Worm (Caenorhabditis elegans) whole organism, early embryonic: ENCODE data around the gene C42D4.19.

Experiments
- B0310.2 ChIP-seq: sonication (generic microtip); optimal IDR thresholded peaks from 2 replicates; lab custom pipeline; 2016; ENCODE audit warnings: mild to moderate bottlenecking, missing genetic modification characterization, missing compliant biosample characterization
- F13C5.2 ChIP-seq: sonication (generic microtip); optimal IDR thresholded peaks from 2 replicates; lab custom pipeline; 2017; ENCODE audit warnings: mild to moderate bottlenecking, missing genetic modification characterization, inconsistent platforms, missing compliant biosample characterization
- aly-1 ChIP-seq: sonication (generic microtip); optimal IDR thresholded peaks from 2 replicates; lab custom pipeline; 2016; ENCODE audit warnings: missing genetic modification characterization, missing compliant biosample characterization
- ama-1 ChIP-seq: fragments of 150-350 bp; optimal IDR thresholded peaks from 2 replicates; lab custom pipeline; 2014
- ceh-13 ChIP-seq: fragments of 200-800 bp; sonication (Bioruptor generic); optimal IDR thresholded peaks from 2 replicates; lab custom pipeline; 2018; ENCODE audit warnings: mild to moderate bottlenecking, missing genetic modification characterization, missing compliant biosample characterization
- ceh-36 ChIP-seq: sonication (generic microtip); optimal IDR thresholded peaks from 2 replicates; lab custom pipeline; 2016; ENCODE audit warnings: missing genetic modification characterization, inconsistent platforms, missing compliant biosample characterization
- ets-7 ChIP-seq: sonication (generic microtip); optimal IDR thresholded peaks from 2 replicates; lab custom pipeline; 2016; ENCODE audit warnings: missing genotype, missing genetic modification characterization, missing compliant biosample characterization
- flt-1 ChIP-seq: fragments of 200-800 bp; sonication (Bioruptor generic); IDR thresholded peaks from 2 replicates; pipeline ENCODE4 v1.3.6; 2022; ENCODE audit warnings: missing genetic modification characterization, missing compliant biosample characterization
- hmbx-1 ChIP-seq: sonication (generic microtip); optimal IDR thresholded peaks from 2 replicates; lab custom pipeline; 2016; ENCODE audit warnings: mild to moderate bottlenecking, missing genetic modification characterization, missing compliant biosample characterization
- hmg-4 ChIP-seq: fragments of 200-800 bp; sonication (Bioruptor generic); optimal IDR thresholded peaks from 2 replicates; lab custom pipeline; 2018; ENCODE audit warnings: mild to moderate bottlenecking, missing genetic modification characterization, missing compliant biosample characterization
- hnd-1 ChIP-seq: sonication (generic microtip); optimal IDR thresholded peaks from 2 replicates; lab custom pipeline; 2016; ENCODE audit warnings: missing genetic modification characterization, missing compliant biosample characterization
- pes-1 ChIP-seq: fragments of 200-800 bp; sonication (Bioruptor generic); IDR thresholded peaks from 2 replicates; pipeline ENCODE4 v1.3.6; 2022; ENCODE audit warnings: missing genetic modification reagents, missing genetic modification characterization, missing compliant biosample characterization
- scrt-1 ChIP-seq: fragments of 200-800 bp; sonication (Bioruptor generic); IDR thresholded peaks from 2 replicates; pipeline ENCODE4 v1.3.6; 2022; ENCODE audit warnings: missing genetic modification characterization, missing compliant biosample characterization
- sea-1 ChIP-seq: fragments of 200-800 bp; sonication (Bioruptor generic); conservative IDR thresholded peaks from 2 replicates; pipeline ENCODE4 v1.3.6; 2022; ENCODE audit warnings: missing genetic modification characterization, missing compliant biosample characterization
- tbx-11 ChIP-seq: fragments of 200-800 bp; sonication (Bioruptor generic); IDR thresholded peaks from 2 replicates; pipeline ENCODE4 v1.3.6; 2022; ENCODE audit warnings: missing genetic modification characterization, missing compliant biosample characterization
- tbx-37 ChIP-seq: fragments of 200-800 bp; sonication (Bioruptor generic); conservative IDR thresholded peaks from 2 replicates; pipeline ENCODE4 v1.3.6; 2022; ENCODE audit warnings: missing genetic modification reagents, missing genetic modification characterization, missing compliant biosample characterization
- tra-4 ChIP-seq: sonication (generic microtip); optimal IDR thresholded peaks from 2 replicates; lab custom pipeline; 2017; ENCODE audit warnings: missing genetic modification characterization, missing compliant biosample characterization

Gene C42D4.19

DNA sequence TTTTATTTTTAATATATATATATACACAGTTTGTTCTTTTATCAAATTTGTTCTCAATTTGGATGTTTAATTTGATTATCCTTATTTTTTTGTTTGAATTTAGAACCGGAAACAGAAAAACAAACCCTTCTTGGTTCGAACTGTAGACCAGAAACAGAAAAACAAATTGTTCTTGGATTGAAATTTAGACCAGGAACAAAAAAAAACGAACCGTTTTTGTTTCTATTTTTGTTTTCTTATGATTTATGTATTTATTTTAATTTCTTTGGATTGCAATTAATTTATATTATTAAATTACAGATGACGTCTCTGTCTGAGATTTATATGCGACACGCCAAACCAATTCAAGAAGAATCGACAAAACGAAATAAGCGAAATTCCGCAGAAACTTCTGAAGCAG, at the start of gene C42D4.19:
Gene C42D4.19, plus strand, starts transcription at position 301 of the 400 bp plus-strand sequence.
- TF ChIP-seq ets-7 = no peak
- no peak for TF ChIP-seq ceh-13 (GFP tag; lab: Kevin White, UChicago)
- TF ChIP-seq hmg-4 (GFP tag; lab: Kevin White, UChicago) = no peak
- TF ChIP-seq tbx-11 (GFP tag; lab: Robert Waterston, UW) = no peak
- TF ChIP-seq tbx-37 (GFP tag; lab: Robert Waterston, UW) = no peak
- no peak for TF ChIP-seq aly-1 (tag; lab: Kevin White, UChicago)
- TF ChIP-seq scrt-1 = no peak
- no peak for TF ChIP-seq flt-1

DNA sequence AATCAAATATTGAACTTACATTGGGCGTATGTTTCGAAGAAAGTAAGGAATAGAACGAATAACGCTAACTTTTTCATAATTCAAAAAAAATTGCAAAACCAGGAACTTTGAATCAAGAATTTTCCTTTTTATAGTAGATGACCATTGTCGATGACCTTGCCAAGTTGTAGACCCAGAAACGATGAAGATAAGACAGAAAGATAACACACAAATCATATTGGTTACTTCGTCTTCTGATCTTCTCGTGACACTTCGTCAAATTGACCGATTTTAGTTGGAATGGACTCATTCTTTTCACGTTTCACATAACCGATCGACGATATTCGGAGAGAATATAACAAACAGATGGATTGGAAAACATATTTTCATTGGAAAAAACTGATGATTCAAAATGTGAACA, 43.7 kb upstream of the C42D4.19 start, which contains the start of gene grsp-3:
Gene grsp-3, minus strand, starts transcription at position 149 of the 400 bp plus-strand sequence.
- TF ChIP-seq pes-1 (GFP tag; lab: Robert Waterston, UW) = no peak
- no peak for TF ChIP-seq aly-1 (tag; lab: Kevin White, UChicago)
- no peak for TF ChIP-seq hnd-1 (tag; lab: Kevin White, UChicago)
- no peak for TF ChIP-seq tra-4 (tag; lab: Kevin White, UChicago)
- TF ChIP-seq flt-1 = no peak
- no peak for TF ChIP-seq ets-7
- TF ChIP-seq ama-1 = no peak
- TF ChIP-seq sea-1 = no peak
- TF ChIP-seq F13C5.2 (tag; lab: Kevin White, UChicago) = no peak

DNA sequence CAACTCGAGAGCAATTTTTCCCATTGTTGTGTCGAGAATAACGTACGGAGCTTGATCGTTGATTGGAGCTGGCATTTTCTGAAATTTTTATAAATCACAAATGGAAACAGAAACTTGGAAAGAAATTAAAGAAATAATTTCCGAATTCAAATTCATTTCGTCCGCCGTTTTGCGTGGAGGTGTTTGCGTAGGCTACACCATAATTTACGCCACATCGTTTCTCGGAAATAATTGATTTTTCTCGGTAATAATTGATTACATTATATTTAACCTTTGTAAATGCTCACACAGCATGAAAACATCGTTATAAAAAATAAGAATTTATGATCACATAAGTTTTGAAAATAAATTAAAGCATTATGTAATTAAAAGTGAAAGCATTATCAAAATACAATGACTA, 42.3 kb upstream of the C42D4.19 start, which contains the start of gene cyn-12:
Gene cyn-12, minus strand, starts transcription at position 78 of the 400 bp plus-strand sequence.
- 0 out of 2 replicates have a peak, but pooled peaks have one; percentile 14 for TF ChIP-seq tbx-37 (GFP tag; lab: Robert Waterston, UW)
- no peak for TF ChIP-seq aly-1 (tag; lab: Kevin White, UChicago)
- TF ChIP-seq scrt-1 = no peak

DNA sequence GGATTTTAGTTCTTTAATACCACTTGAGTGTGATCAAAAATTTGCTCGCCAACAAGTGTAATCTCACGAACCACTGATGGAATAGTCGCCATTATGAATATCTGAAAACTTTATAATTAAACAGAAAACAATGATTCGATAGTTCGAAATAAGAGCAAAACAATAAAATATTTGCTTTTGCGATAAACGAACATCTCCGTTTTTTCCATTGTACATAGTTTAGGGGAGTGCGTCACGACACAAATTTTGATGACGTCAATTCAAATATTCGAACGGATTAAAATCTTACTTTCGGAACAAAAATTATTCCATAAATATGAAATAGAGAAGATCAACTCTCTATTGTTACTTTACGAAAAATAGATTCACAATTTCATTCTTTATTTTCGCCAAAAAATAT, 41.5 kb upstream of the C42D4.19 start, which contains the start of gene mutd-1:
Gene mutd-1, minus strand, starts transcription at position 101 of the 400 bp plus-strand sequence.
- TF ChIP-seq tra-4 (tag; lab: Kevin White, UChicago) = no peak
- no peak for TF ChIP-seq hnd-1 (tag; lab: Kevin White, UChicago)
- TF ChIP-seq tbx-37 (GFP tag; lab: Robert Waterston, UW) = no peak
- TF ChIP-seq ceh-13 (GFP tag; lab: Kevin White, UChicago) = no peak
- no peak for TF ChIP-seq ceh-36 (tag; lab: Kevin White, UChicago)
- no peak for TF ChIP-seq hmbx-1 (tag; lab: Kevin White, UChicago)
- no peak for TF ChIP-seq B0310.2 (tag; lab: Kevin White, UChicago)
- TF ChIP-seq F13C5.2 (tag; lab: Kevin White, UChicago) = no peak
- TF ChIP-seq ets-7 = no peak
- no peak for TF ChIP-seq sea-1

DNA sequence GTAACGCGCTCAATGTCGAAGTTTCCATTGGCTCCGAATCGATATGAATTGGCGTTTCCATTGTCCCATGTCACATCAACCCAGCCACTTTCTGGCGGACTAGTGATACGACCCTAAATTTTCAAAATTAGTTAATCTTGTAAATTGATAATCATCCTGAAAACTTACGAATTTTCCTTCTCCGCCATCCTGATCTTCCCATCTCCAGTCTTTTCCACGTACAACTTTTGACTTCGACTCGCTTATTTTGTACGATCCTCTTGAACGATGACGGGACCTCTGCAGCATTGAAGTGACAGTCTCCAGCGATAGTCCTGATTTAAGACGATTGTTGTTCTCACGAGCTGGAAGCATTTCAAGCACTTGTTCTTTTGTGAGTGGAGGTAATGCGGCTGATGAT, 36.3 kb upstream of the C42D4.19 start:
- TF ChIP-seq hmg-4 (GFP tag; lab: Kevin White, UChicago) = no peak
- no peak for TF ChIP-seq F13C5.2 (tag; lab: Kevin White, UChicago)
- no peak for TF ChIP-seq ama-1
- no peak for TF ChIP-seq flt-1
- TF ChIP-seq scrt-1 = no peak
- TF ChIP-seq pes-1 (GFP tag; lab: Robert Waterston, UW) = no peak
- no peak for TF ChIP-seq tbx-37 (GFP tag; lab: Robert Waterston, UW)
- TF ChIP-seq ceh-13 (GFP tag; lab: Kevin White, UChicago) = no peak
- no peak for TF ChIP-seq ets-7

DNA sequence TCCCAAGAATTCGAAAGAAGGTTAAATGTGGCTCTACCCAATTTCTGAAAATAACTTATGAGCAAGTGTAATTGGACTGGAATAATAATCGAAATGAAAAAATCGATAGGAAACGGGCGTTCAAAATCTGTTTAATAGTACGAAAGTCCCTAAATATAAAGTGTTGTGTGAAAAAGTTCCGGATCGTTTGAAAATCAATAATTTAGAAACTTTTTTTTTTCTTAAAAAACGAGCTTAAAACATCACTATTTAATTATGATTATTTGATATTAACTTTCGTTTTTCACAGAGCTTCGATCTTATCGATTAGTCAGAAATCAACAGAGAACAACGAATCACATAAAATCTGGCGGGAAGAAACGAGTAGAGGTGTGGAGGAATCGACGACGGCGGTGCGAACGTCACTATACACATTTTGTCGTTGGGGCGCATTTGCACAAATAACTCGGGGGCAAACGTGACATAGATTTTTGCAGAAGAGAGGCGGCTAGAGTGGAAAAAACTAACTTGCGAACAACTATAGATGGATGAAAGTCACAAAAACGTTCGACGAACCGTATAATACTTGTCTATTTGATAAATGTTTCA, 30.7 kb upstream of the C42D4.19 start, which contains the start of gene hecd-1:
Gene hecd-1, minus strand, starts transcription at position 51 of the 588 bp plus-strand sequence.
- no peak for TF ChIP-seq ama-1
- TF ChIP-seq hmg-4 (GFP tag; lab: Kevin White, UChicago) = no peak
- no peak for TF ChIP-seq aly-1 (tag; lab: Kevin White, UChicago)
- no peak for TF ChIP-seq scrt-1
- no peak for TF ChIP-seq ceh-36 (tag; lab: Kevin White, UChicago)
- TF ChIP-seq tbx-11 (GFP tag; lab: Robert Waterston, UW) = no peak
- no peak for TF ChIP-seq ets-7
- no peak for TF ChIP-seq B0310.2 (tag; lab: Kevin White, UChicago)
- no peak for TF ChIP-seq pes-1 (GFP tag; lab: Robert Waterston, UW)
- no peak for TF ChIP-seq sea-1
- TF ChIP-seq hnd-1 (tag; lab: Kevin White, UChicago) = no peak
- no peak for TF ChIP-seq hmbx-1 (tag; lab: Kevin White, UChicago)
- TF ChIP-seq ceh-13 (GFP tag; lab: Kevin White, UChicago) = no peak
- TF ChIP-seq F13C5.2 (tag; lab: Kevin White, UChicago) = no peak
- TF ChIP-seq tra-4 (tag; lab: Kevin White, UChicago) = no peak
- TF ChIP-seq flt-1 = no peak
- TF ChIP-seq tbx-37 (GFP tag; lab: Robert Waterston, UW) = no peak

- no peak for TF ChIP-seq flt-1
- TF ChIP-seq hmbx-1 (tag; lab: Kevin White, UChicago) = no peak
- TF ChIP-seq tra-4 (tag; lab: Kevin White, UChicago) = no peak
- TF ChIP-seq F13C5.2 (tag; lab: Kevin White, UChicago) = no peak
- TF ChIP-seq scrt-1 = no peak
- no peak for TF ChIP-seq ceh-36 (tag; lab: Kevin White, UChicago)
- TF ChIP-seq B0310.2 (tag; lab: Kevin White, UChicago) = no peak
- no peak for TF ChIP-seq pes-1 (GFP tag; lab: Robert Waterston, UW)
- TF ChIP-seq ceh-13 (GFP tag; lab: Kevin White, UChicago) = no peak
Observed at ce11 chrIV:7147722-7148121, 27.7 kb upstream of the C42D4.19 start.
